Worm (Caenorhabditis elegans): ENCODE measurements around the gene rib-2.

rib-2 gene

DNA sequence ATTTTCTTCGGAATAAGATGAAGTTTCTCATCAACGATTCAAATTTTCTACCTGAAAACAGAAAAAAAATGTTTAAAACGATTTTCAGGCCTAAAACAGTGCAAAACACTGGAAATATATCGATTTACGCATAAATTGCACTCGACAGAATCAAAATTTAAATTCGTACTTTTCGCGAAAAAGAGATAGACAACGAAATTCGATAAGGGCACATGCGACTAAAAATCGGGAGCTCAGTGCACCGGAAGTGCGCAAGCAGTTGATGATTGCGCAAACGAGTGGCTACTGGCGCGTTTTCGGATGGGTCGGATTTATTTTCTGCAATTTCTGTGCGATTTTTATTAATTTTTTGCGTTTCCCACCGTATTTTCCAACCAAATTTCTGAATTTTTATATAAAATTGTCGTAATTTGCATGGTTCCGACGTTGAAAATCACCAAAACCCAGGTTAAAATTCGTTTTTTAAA lies 35.6 kb upstream of the rib-2 start, which contains the start of the genes Y39A1A.21 and Y39A1A.22 (continued):
- peak; percentile 65 for TF ChIP-seq ceh-91 (GFP tag; IDR thresholded peaks at IDR 0.05)
- TF ChIP-seq lsy-27 (tag; optimal IDR thresholded peaks at IDR 0.05; ENCODE audit: borderline replicate concordance, insufficient read depth): no peak
- no peak for TF ChIP-seq Y53F4B.3 (GFP tag; IDR thresholded peaks at IDR 0.05)
- TF ChIP-seq Y79H2A.3 (GFP tag; conservative IDR thresholded peaks at IDR 0.05): no peak
- no peak for TF ChIP-seq sptf-2 (GFP tag; optimal IDR thresholded peaks at IDR 0.05)
- no peak for TF ChIP-seq athp-1 (tag; optimal IDR thresholded peaks at IDR 0.05)
- TF ChIP-seq mxl-1 (tag; optimal IDR thresholded peaks at IDR 0.05): no peak
- no peak for TF ChIP-seq snpc-1.3 (tag; optimal IDR thresholded peaks at IDR 0.05; ENCODE audit: insufficient read depth)
- TF ChIP-seq dpff-1 (tag; optimal IDR thresholded peaks at IDR 0.05): no peak
- TF ChIP-seq F57A8.1 (GFP tag; optimal IDR thresholded peaks at IDR 0.05): no peak
- TF ChIP-seq aptf-3 (GFP tag; IDR thresholded peaks at IDR 0.05): no peak
- no peak for TF ChIP-seq bed-2 (GFP tag; IDR thresholded peaks at IDR 0.05)
- TF ChIP-seq tbp1 (GFP tag; optimal IDR thresholded peaks at IDR 0.05): peak; percentile 59
- 0 out of 2 replicates have a peak, but pooled peaks have one; percentile 14 for TF ChIP-seq Y56A3A.18 (GFP tag; IDR thresholded peaks at IDR 0.05)
- peak; percentile 87 for TF ChIP-seq dox-1 (GFP tag; IDR thresholded peaks at IDR 0.05)
- TF ChIP-seq ZK185.1 (tag; optimal IDR thresholded peaks at IDR 0.05; ENCODE audit: poor library complexity, severe bottlenecking): peak; percentile 79
- peak; percentile 50 for TF ChIP-seq chd-7 (tag; optimal IDR thresholded peaks at IDR 0.05)
- no peak for TF ChIP-seq bed-1 (GFP tag; IDR thresholded peaks at IDR 0.05)
- peak; percentile 79 for TF ChIP-seq rcor-1 (GFP tag; IDR thresholded peaks at IDR 0.05)
- TF ChIP-seq ztf-22 (GFP tag; optimal IDR thresholded peaks at IDR 0.05): no peak
- peak; percentile 70 for TF ChIP-seq B0336.3 (GFP tag; IDR thresholded peaks at IDR 0.05)
- no peak for TF ChIP-seq lag-1 (GFP tag; IDR thresholded peaks at IDR 0.05)
- TF ChIP-seq akir-1 (GFP tag; optimal IDR thresholded peaks at IDR 0.05): no peak
- peak; percentile 84 for TF ChIP-seq madf-6 (GFP tag; IDR thresholded peaks at IDR 0.05)
- TF ChIP-seq ztf-28 (GFP tag; IDR thresholded peaks at IDR 0.05): no peak
- TF ChIP-seq efl-1 (GFP tag; optimal IDR thresholded peaks at IDR 0.05): peak; percentile 28
- peak; percentile 2 for TF ChIP-seq pha-4 (tag; optimal IDR thresholded peaks at IDR 0.05)
- TF ChIP-seq ztf-25 (GFP tag; IDR thresholded peaks at IDR 0.05): no peak
- no peak for TF ChIP-seq lin-26 (GFP tag; IDR thresholded peaks at IDR 0.05)
- TF ChIP-seq ceh-79 (tag; optimal IDR thresholded peaks at IDR 0.05): no peak
- TF ChIP-seq lin-35 (GFP tag; optimal IDR thresholded peaks at IDR 0.05): peak in 1 of 3 experiments; percentile 78

- no peak for TF ChIP-seq F37B4.10 (GFP tag; IDR thresholded peaks at IDR 0.05)
- no peak for TF ChIP-seq cebp-2 (GFP tag; IDR thresholded peaks at IDR 0.05)
- TF ChIP-seq dpff-1 (tag; optimal IDR thresholded peaks at IDR 0.05): no peak
- no peak for TF ChIP-seq attf-3 (GFP tag; conservative IDR thresholded peaks at IDR 0.05)
- no peak for TF ChIP-seq mcd-1 (GFP tag; IDR thresholded peaks at IDR 0.05)
- no peak for TF ChIP-seq ztf-28 (GFP tag; IDR thresholded peaks at IDR 0.05)
- TF ChIP-seq madf-3 (GFP tag; IDR thresholded peaks at IDR 0.05): no peak
Observed at ce11 chrIII:10707461-10707860, 35.1 kb upstream of the rib-2 start, which contains the start of gene mrpl-12. mrpl-12 (plus strand) TSS chrIII:10707761.

DNA sequence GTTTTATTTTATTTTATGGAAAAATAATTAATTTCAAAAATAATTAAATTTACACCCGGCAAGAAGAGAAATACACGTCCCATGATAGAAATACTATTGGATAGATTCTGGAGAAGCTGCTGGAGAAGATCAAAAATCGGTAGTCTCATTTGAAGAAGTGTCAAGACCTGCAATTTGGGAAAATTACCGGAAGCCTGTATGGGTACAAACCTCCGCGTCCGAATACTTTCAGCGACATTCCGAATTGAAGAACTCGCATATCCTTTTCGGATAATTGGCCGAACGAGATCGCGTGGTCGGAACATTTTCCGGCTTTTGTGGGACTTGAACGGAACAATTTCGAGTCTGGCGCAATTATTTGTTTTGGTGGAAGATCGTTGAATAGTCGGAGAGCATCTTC lies 34.1 kb upstream of the rib-2 start:
- no peak for TF ChIP-seq Y56A3A.18 (GFP tag; IDR thresholded peaks at IDR 0.05)
- no peak for TF ChIP-seq F39B2.1 (GFP tag; IDR thresholded peaks at IDR 0.05)
- no peak for TF ChIP-seq bed-1 (GFP tag; IDR thresholded peaks at IDR 0.05)
- no peak for TF ChIP-seq ceh-40 (GFP tag; IDR thresholded peaks at IDR 0.05)
- no peak for TF ChIP-seq sea-2 (GFP tag; IDR thresholded peaks at IDR 0.05)
- no peak for TF ChIP-seq mcd-1 (GFP tag; IDR thresholded peaks at IDR 0.05)
- peak; percentile 22; the same call in 1 of the 2 replicates for TF ChIP-seq madf-6 (GFP tag; IDR thresholded peaks at IDR 0.05)
- peak; percentile 53; the same call in 1 of the 2 replicates for TF ChIP-seq nfyb-1 (GFP tag; IDR thresholded peaks at IDR 0.05)
- no peak for TF ChIP-seq nfya-1 (tag; optimal IDR thresholded peaks at IDR 0.05; ENCODE audit: borderline replicate concordance, insufficient read depth)
- TF ChIP-seq snpc-1.3 (tag; optimal IDR thresholded peaks at IDR 0.05; ENCODE audit: insufficient read depth): no peak
- 0 out of 2 replicates have a peak, but pooled peaks have one; percentile 52 for TF ChIP-seq Y79H2A.3 (GFP tag; conservative IDR thresholded peaks at IDR 0.05)
- no peak for TF ChIP-seq F49E8.2 (tag; optimal IDR thresholded peaks at IDR 0.05; ENCODE audit: insufficient read depth)
- TF ChIP-seq T07F8.4 (tag; optimal IDR thresholded peaks at IDR 0.05): no peak
- no peak for TF ChIP-seq cebp-1 (GFP tag; IDR thresholded peaks at IDR 0.05)
- no peak for TF ChIP-seq cebp-1 (tag; optimal IDR thresholded peaks at IDR 0.05)
- TF ChIP-seq ceh-58 (GFP tag; IDR thresholded peaks at IDR 0.05): no peak

All from whole organism, young adult.